Fruit fly (Drosophila melanogaster) Kc167 (cell line): ENCODE results near the gene Ent3.
A peak's percentile ranks its signal among the peaks of the same experiment; 100 is the strongest.

Source experiments
- Myc ChIP-seq: fragments of >200 bp; optimal IDR thresholded peaks from 2 replicates; lab custom pipeline; 2017; ENCODE audit warnings: missing external identifiers
- Sin3A ChIP-seq: fragments of >200 bp; optimal IDR thresholded peaks from 2 replicates; lab custom pipeline; 2018; ENCODE audit warnings: missing external identifiers
- h ChIP-seq: fragments of >200 bp; optimal IDR thresholded peaks from 3 replicates; lab custom pipeline; 2018; ENCODE audit warnings: missing external identifiers
- insv ChIP-seq: fragments of >200 bp; optimal IDR thresholded peaks from 3 replicates; lab custom pipeline; 2018; ENCODE audit warnings: missing external identifiers
- psq ChIP-seq: fragments of >200 bp; optimal IDR thresholded peaks from 2 replicates; lab custom pipeline; 2017; ENCODE audit warnings: missing external identifiers
- ttk ChIP-seq: sonication (Bioruptor generic); optimal IDR thresholded peaks from 2 replicates; lab custom pipeline; 2017; ENCODE audit warnings: missing external identifiers

Ent3 gene

dm6 chr3L:12853423-12853822 is at the start of gene Ent3:
TSS of gene Ent3 (plus strand) at chr3L:12853646.
- TF ChIP-seq Sin3A (lab: Kevin White, UChicago) = no peak
- no peak for TF ChIP-seq insv (lab: Kevin White, UChicago)
- no peak for TF ChIP-seq psq (lab: Kevin White, UChicago)
- no peak for TF ChIP-seq Myc
- no peak for TF ChIP-seq h (lab: Kevin White, UChicago)
- no peak for TF ChIP-seq ttk (lab: Kevin White, UChicago)

- TF ChIP-seq h (lab: Kevin White, UChicago) (no peak), ttk (lab: Kevin White, UChicago) (no peak), Sin3A (lab: Kevin White, UChicago) (no peak), Myc (no peak), psq (lab: Kevin White, UChicago) (no peak), insv (lab: Kevin White, UChicago) (no peak)
These were observed 49.3 kb upstream of the Ent3 start for dm6 chr3L:12804035-12804729.

dm6 chr3L:12804730-12805170 is 48.7 kb upstream of the Ent3 start, which contains the start of gene Atg1:
TSS of gene Atg1 (minus strand) at chr3L:12805116.
- TF ChIP-seq ttk (lab: Kevin White, UChicago) (no peak), h (lab: Kevin White, UChicago) (no peak), psq (lab: Kevin White, UChicago) (no peak), Myc (no peak), insv (lab: Kevin White, UChicago) (no peak), Sin3A (lab: Kevin White, UChicago) (no peak)

- TF ChIP-seq psq (lab: Kevin White, UChicago) (no peak), Sin3A (lab: Kevin White, UChicago) (no peak), ttk (lab: Kevin White, UChicago) (no peak), h (lab: Kevin White, UChicago) (no peak), insv (lab: Kevin White, UChicago) (no peak), Myc (no peak)
These were observed 47.7 kb upstream of the Ent3 start, which contains the start of gene Sap130 for dm6 chr3L:12805660-12806289. TSS of gene Sap130 (plus strand) at chr3L:12805902.

- TF ChIP-seq Sin3A (lab: Kevin White, UChicago) (no peak), psq (lab: Kevin White, UChicago) (peak; percentile 97), h (lab: Kevin White, UChicago) (no peak), Myc (no peak), insv (lab: Kevin White, UChicago) (no peak), ttk (lab: Kevin White, UChicago) (no peak)
These were observed 47.1 kb upstream of the Ent3 start for dm6 chr3L:12806290-12806743.

- TF ChIP-seq insv (lab: Kevin White, UChicago) = no peak
These were observed 45.0 kb upstream of the Ent3 start, which contains the start of gene CG32110 for dm6 chr3L:12808421-12808820. TSS of gene CG32110 (plus strand) at chr3L:12808721.

- no peak for TF ChIP-seq Sin3A (lab: Kevin White, UChicago)
- no peak for TF ChIP-seq h (lab: Kevin White, UChicago)
- TF ChIP-seq insv (lab: Kevin White, UChicago) = no peak
- TF ChIP-seq Myc = no peak
- no peak for TF ChIP-seq ttk (lab: Kevin White, UChicago)
- TF ChIP-seq psq (lab: Kevin White, UChicago) = no peak
These were observed 39.5 kb upstream of the Ent3 start, which contains the start of the genes Sf3a2 and CG42588 for dm6 chr3L:12813907-12814306. TSS of gene Sf3a2 (minus strand) at chr3L:12814019. TSS of gene CG42588 (plus strand) at chr3L:12814254.

dm6 chr3L:12814806-12815205 is 38.6 kb upstream of the Ent3 start:
- no peak for TF ChIP-seq insv (lab: Kevin White, UChicago)
- TF ChIP-seq psq (lab: Kevin White, UChicago) = no peak
- no peak for TF ChIP-seq Myc
- TF ChIP-seq Sin3A (lab: Kevin White, UChicago) = no peak
- TF ChIP-seq h (lab: Kevin White, UChicago) = no peak
- no peak for TF ChIP-seq ttk (lab: Kevin White, UChicago)

dm6 chr3L:12815756-12816155 is 37.7 kb upstream of the Ent3 start:
- TF ChIP-seq ttk (lab: Kevin White, UChicago) = no peak
- no peak for TF ChIP-seq h (lab: Kevin White, UChicago)
- TF ChIP-seq Myc = no peak
- TF ChIP-seq insv (lab: Kevin White, UChicago) = no peak
- TF ChIP-seq psq (lab: Kevin White, UChicago) = no peak
- no peak for TF ChIP-seq Sin3A (lab: Kevin White, UChicago)

dm6 chr3L:12827705-12828104 is 25.7 kb upstream of the Ent3 start:
- TF ChIP-seq psq (lab: Kevin White, UChicago) (no peak), Sin3A (lab: Kevin White, UChicago) (no peak), h (lab: Kevin White, UChicago) (no peak), insv (lab: Kevin White, UChicago) (no peak)

dm6 chr3L:12828532-12828931 is 24.9 kb upstream of the Ent3 start:
- TF ChIP-seq insv (lab: Kevin White, UChicago) = no peak
- TF ChIP-seq ttk (lab: Kevin White, UChicago) = no peak
- TF ChIP-seq psq (lab: Kevin White, UChicago) = no peak
- no peak for TF ChIP-seq h (lab: Kevin White, UChicago)
- TF ChIP-seq Sin3A (lab: Kevin White, UChicago) = no peak
- no peak for TF ChIP-seq Myc
